Fruit fly (Drosophila melanogaster): ENCODE results near the gene CG13962.

DNA sequence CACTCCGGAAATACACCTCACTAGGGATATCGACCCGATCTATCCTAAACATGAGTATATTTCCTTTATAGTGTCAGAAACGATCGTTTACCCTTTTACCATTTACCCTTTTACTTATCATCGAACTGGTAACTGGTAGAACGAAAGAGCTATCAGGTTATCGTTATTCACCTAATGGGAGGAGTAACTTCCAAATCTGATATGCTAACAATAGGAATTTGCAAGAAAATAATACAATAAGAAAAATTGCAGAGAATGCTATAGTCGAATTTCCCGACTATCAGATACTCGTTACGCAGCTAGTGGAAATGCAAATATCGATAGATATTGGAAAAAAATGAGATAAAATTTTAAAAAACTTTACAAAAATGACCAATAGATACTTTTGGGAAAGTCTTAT lies 40.1 kb downstream of the CG13962 start:
- TF ChIP-seq dsx (GFP tag; optimal IDR thresholded peaks at IDR 0.05; ENCODE audit: poor library complexity, severe bottlenecking) (no peak), Blimp-1 (GFP tag; optimal IDR thresholded peaks at IDR 0.05) (no peak), CG3032 (tag; optimal IDR thresholded peaks at IDR 0.05) (no peak)

All from whole organism, prepupa.